Worm (Caenorhabditis elegans): Measurements from ENCODE around the gene F10E7.6.
A peak's percentile ranks its signal among the peaks of the same experiment; 100 is the strongest.

Gene F10E7.6

ce11 chrII:7146240-7146639 lies 33.4 kb downstream of the F10E7.6 start:
- no peak for TF ChIP-seq ZK546.5 (tag; optimal IDR thresholded peaks at IDR 0.05)
- no peak for TF ChIP-seq ztf-1 (GFP tag; conservative IDR thresholded peaks at IDR 0.05)
- TF ChIP-seq zag-1 (tag; optimal IDR thresholded peaks at IDR 0.05) = no peak
- no peak for TF ChIP-seq nhr-6 (tag; optimal IDR thresholded peaks at IDR 0.05)
- TF ChIP-seq nhr-25 (tag; optimal IDR thresholded peaks at IDR 0.05) = no peak
- TF ChIP-seq sma-9 (GFP tag; optimal IDR thresholded peaks at IDR 0.05) = no peak
- no peak for TF ChIP-seq sma-9 (tag; optimal IDR thresholded peaks at IDR 0.05)
- no peak for TF ChIP-seq blmp-1 (tag; optimal IDR thresholded peaks at IDR 0.05; ENCODE audit: insufficient read depth)
- no peak for TF ChIP-seq mbf-1 (tag; optimal IDR thresholded peaks at IDR 0.05)
- no peak for TF ChIP-seq nhr-129 (tag; optimal IDR thresholded peaks at IDR 0.05)
- no peak for TF ChIP-seq alr-1 (tag; optimal IDR thresholded peaks at IDR 0.05)
- no peak for TF ChIP-seq ceh-82 (tag; optimal IDR thresholded peaks at IDR 0.05)
- TF ChIP-seq Y55F3AM.14 (GFP tag; optimal IDR thresholded peaks at IDR 0.05) = no peak
- TF ChIP-seq nhr-77 (tag; optimal IDR thresholded peaks at IDR 0.05) = no peak
- no peak for TF ChIP-seq lsy-2 (tag; optimal IDR thresholded peaks at IDR 0.05)
- no peak for TF ChIP-seq R02D3.7 (tag; optimal IDR thresholded peaks at IDR 0.05)

DNA sequence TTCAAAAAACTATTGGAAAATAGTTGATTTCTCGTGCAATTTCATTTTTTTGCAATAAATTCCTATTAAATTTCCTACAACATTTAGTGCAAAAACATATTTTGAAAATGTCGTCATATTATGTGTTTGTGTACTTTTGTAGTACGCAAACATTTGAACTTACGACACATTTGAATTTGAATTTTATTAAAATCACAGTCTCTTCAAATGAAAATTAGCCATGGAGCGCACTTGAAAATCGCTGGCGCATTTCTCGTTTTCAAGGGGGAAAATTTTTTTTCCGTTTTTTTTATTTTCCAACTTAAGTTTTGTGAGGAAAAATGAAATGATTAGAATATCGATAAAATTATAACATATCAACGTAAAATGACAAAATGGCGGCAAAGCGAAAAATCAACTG lies 34.7 kb downstream of the F10E7.6 start:
- no peak for TF ChIP-seq Y55F3AM.14 (GFP tag; optimal IDR thresholded peaks at IDR 0.05)
- TF ChIP-seq nhr-10 (tag; optimal IDR thresholded peaks at IDR 0.05) = no peak
- TF ChIP-seq snpc-4 (tag; optimal IDR thresholded peaks at IDR 0.05) = no peak
- no peak for TF ChIP-seq sma-9 (GFP tag; optimal IDR thresholded peaks at IDR 0.05)
- no peak for TF ChIP-seq sma-9 (tag; optimal IDR thresholded peaks at IDR 0.05)
- TF ChIP-seq mdl-1 (tag; optimal IDR thresholded peaks at IDR 0.05) = no peak
- TF ChIP-seq ztf-11 (tag; optimal IDR thresholded peaks at IDR 0.05) = no peak
- peak; percentile 29 for TF ChIP-seq gmeb-1 (tag; optimal IDR thresholded peaks at IDR 0.05)
- no peak for TF ChIP-seq sma-3 (GFP tag; optimal IDR thresholded peaks at IDR 0.05)
- peak; percentile 62 for TF ChIP-seq C34F6.9 (tag; optimal IDR thresholded peaks at IDR 0.05)
- peak; percentile 14 to 80 for TF ChIP-seq lsy-2 (tag; optimal IDR thresholded peaks at IDR 0.05)
- peak; percentile 29 for TF ChIP-seq crh-2 (tag; optimal IDR thresholded peaks at IDR 0.05)
- TF ChIP-seq nhr-25 (tag; optimal IDR thresholded peaks at IDR 0.05) = peak; percentile 28
- no peak for TF ChIP-seq sem-4 (tag; optimal IDR thresholded peaks at IDR 0.05)
- no peak for TF ChIP-seq nhr-11 (tag; optimal IDR thresholded peaks at IDR 0.05)
- TF ChIP-seq unc-39 (tag; optimal IDR thresholded peaks at IDR 0.05) = no peak
- TF ChIP-seq lin-13 (GFP tag; optimal IDR thresholded peaks at IDR 0.05) = peak; percentile 39
- TF ChIP-seq elt-3 (tag; optimal IDR thresholded peaks at IDR 0.05) = no peak
- TF ChIP-seq ama-1 (optimal IDR thresholded peaks at IDR 0.05) = no peak

ce11 chrII:7148099-7148498 lies 35.2 kb downstream of the F10E7.6 start, which contains the start of gene T07F8.1:
Gene T07F8.1, plus strand, starts transcription at chrII:7148399.
- no peak for TF ChIP-seq lsy-2 (tag; optimal IDR thresholded peaks at IDR 0.05)
- TF ChIP-seq fos-1 (tag; optimal IDR thresholded peaks at IDR 0.05) = no peak
- TF ChIP-seq R02D3.7 (tag; optimal IDR thresholded peaks at IDR 0.05) = no peak
- no peak for TF ChIP-seq skn-1 (tag; optimal IDR thresholded peaks at IDR 0.05)
- no peak for TF ChIP-seq lin-13 (GFP tag; optimal IDR thresholded peaks at IDR 0.05)
- no peak for TF ChIP-seq sem-4 (tag; optimal IDR thresholded peaks at IDR 0.05)

ce11 chrII:7151969-7152631 lies 39.2 kb downstream of the F10E7.6 start, which contains the start of gene fust-1:
Gene fust-1, plus strand, starts transcription at chrII:7152581.
- TF ChIP-seq nhr-25 (tag; optimal IDR thresholded peaks at IDR 0.05) (peak; percentile 97), peb-1 (tag; optimal IDR thresholded peaks at IDR 0.05) (no peak), nhr-237 (tag; optimal IDR thresholded peaks at IDR 0.05) (peak; percentile 72), ztf-11 (tag; optimal IDR thresholded peaks at IDR 0.05) (no peak), nhr-77 (tag; optimal IDR thresholded peaks at IDR 0.05) (peak; percentile 82), ztf-4 (tag; optimal IDR thresholded peaks at IDR 0.05) (peak; percentile 92), nhr-10 (tag; optimal IDR thresholded peaks at IDR 0.05) (peak; percentile 79), ceh-16 (tag; optimal IDR thresholded peaks at IDR 0.05) (peak; percentile 87), ceh-82 (tag; optimal IDR thresholded peaks at IDR 0.05) (peak; percentile 69), skn-1 (tag; optimal IDR thresholded peaks at IDR 0.05) (peak; percentile 91), unc-39 (tag; optimal IDR thresholded peaks at IDR 0.05) (no peak), egl-27 (tag; optimal IDR thresholded peaks at IDR 0.05) (peak; percentile 94), blmp-1 (tag; optimal IDR thresholded peaks at IDR 0.05; ENCODE audit: insufficient read depth) (peak; percentile 56), mbf-1 (tag; optimal IDR thresholded peaks at IDR 0.05) (no peak), aly-2 (tag; optimal IDR thresholded peaks at IDR 0.05) (no peak), lin-11 (tag; optimal IDR thresholded peaks at IDR 0.05) (peak; percentile 94), crh-2 (tag; optimal IDR thresholded peaks at IDR 0.05) (peak; percentile 95), unc-62 (GFP tag; optimal IDR thresholded peaks at IDR 0.05) (peak; percentile 74), nhr-11 (tag; optimal IDR thresholded peaks at IDR 0.05) (no peak), mdl-1 (tag; optimal IDR thresholded peaks at IDR 0.05) (peak in 1 of 2 experiments; percentile 72), ZK546.5 (tag; optimal IDR thresholded peaks at IDR 0.05) (peak; percentile 71), ztf-1 (GFP tag; conservative IDR thresholded peaks at IDR 0.05) (no peak), lin-39 (tag; optimal IDR thresholded peaks at IDR 0.05) (no peak), zag-1 (tag; optimal IDR thresholded peaks at IDR 0.05) (peak; percentile 80), snpc-4 (tag; optimal IDR thresholded peaks at IDR 0.05) (peak; percentile 80), nhr-129 (tag; optimal IDR thresholded peaks at IDR 0.05) (peak; percentile 92), gmeb-1 (tag; optimal IDR thresholded peaks at IDR 0.05) (peak; percentile 93), sma-9 (GFP tag; optimal IDR thresholded peaks at IDR 0.05) (peak; percentile 98), sma-9 (tag; optimal IDR thresholded peaks at IDR 0.05) (no peak), nhr-12 (tag; optimal IDR thresholded peaks at IDR 0.05) (no peak), F13H6.1 (tag; optimal IDR thresholded peaks at IDR 0.05) (peak; percentile 97), elt-1 (tag; optimal IDR thresholded peaks at IDR 0.05) (peak; percentile 61)

All from whole organism, L2 larva.